Fruit fly (Drosophila melanogaster) Kc167 (cell line): ENCODE results near the gene CG32228.

ENCODE experiments used
- Myc ChIP-seq: fragments of >200 bp; optimal IDR thresholded peaks from 2 replicates; lab custom pipeline; 2017; ENCODE audit warnings: missing external identifiers
- Sin3A ChIP-seq: fragments of >200 bp; optimal IDR thresholded peaks from 2 replicates; lab custom pipeline; 2018; ENCODE audit warnings: missing external identifiers
- h ChIP-seq: fragments of >200 bp; optimal IDR thresholded peaks from 3 replicates; lab custom pipeline; 2018; ENCODE audit warnings: missing external identifiers
- insv ChIP-seq: fragments of >200 bp; optimal IDR thresholded peaks from 3 replicates; lab custom pipeline; 2018; ENCODE audit warnings: missing external identifiers
- psq ChIP-seq: fragments of >200 bp; optimal IDR thresholded peaks from 2 replicates; lab custom pipeline; 2017; ENCODE audit warnings: missing external identifiers
- ttk ChIP-seq: sonication (Bioruptor generic); optimal IDR thresholded peaks from 2 replicates; lab custom pipeline; 2017; ENCODE audit warnings: missing external identifiers

DNA sequence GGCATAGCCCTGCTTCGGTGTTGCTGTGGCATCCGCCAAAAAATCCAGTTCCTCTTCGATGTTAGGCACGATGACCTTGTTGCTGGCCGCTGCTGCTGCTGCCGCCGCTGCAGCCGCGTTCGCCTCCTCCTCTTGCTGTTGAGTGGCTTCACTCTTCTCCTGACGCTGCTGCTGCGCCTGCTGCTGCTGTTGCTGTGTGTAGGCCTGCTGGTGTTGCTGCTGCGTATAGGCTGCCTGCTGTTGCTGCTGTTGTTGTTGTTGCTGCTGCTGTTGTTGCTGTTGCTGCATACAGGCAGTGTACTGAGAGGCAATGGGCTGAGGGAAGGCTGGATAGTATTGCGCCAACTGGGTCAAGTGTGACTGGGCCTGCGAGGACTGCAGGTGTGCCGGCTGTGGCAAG, 28.4 kb upstream of the CG32228 start:
- no peak for TF ChIP-seq ttk
- no peak for TF ChIP-seq psq (lab: Kevin White, UChicago)
- TF ChIP-seq h (lab: Kevin White, UChicago): no peak
- no peak for TF ChIP-seq Sin3A (lab: Kevin White, UChicago)
- no peak for TF ChIP-seq insv
- TF ChIP-seq Myc: no peak
